1 fruit fly cellular context compared by ENCODE assay signal in genomic region chr4:180780-181179, dm6.
TF ChIP-seq lines count a peak whose summit lies in the region.

No protein-coding gene starts in this region.

TF ChIP-seq in whole organism, embryonic, 481 proteins besides CTCF, POLR2A, EP300 and RAD21 (continued from another document):
- peak; percentile 85 for TF ChIP-seq sens (GFP tag; lab: Kevin White, UChicago)
- TF ChIP-seq row (GFP tag; IDR thresholded peaks at IDR 0.05; lab: Robert Waterston, UW): peak; percentile 55; the same call in 2 of the 3 replicates
- TF ChIP-seq Trl (optimal IDR thresholded peaks at IDR 0.05; lab: Kevin White, UChicago): no peak
- no peak for TF ChIP-seq Trl (GFP tag; optimal IDR thresholded peaks at IDR 0.05; lab: Kevin White, UChicago)
- TF ChIP-seq CG9215 (GFP tag; IDR thresholded peaks at IDR 0.05; lab: Robert Waterston, UW): no peak
- no peak for TF ChIP-seq CG18476 (GFP tag; optimal IDR thresholded peaks at IDR 0.05; lab: Kevin White, UChicago)
- TF ChIP-seq Dip3 (GFP tag; optimal IDR thresholded peaks at IDR 0.05; lab: Kevin White, UChicago): no peak
- peak; percentile 15 for TF ChIP-seq pzg (GFP tag; optimal IDR thresholded peaks at IDR 0.05; lab: Kevin White, UChicago)
- TF ChIP-seq Deaf1 (tag; optimal IDR thresholded peaks at IDR 0.05; lab: Kevin White, UChicago): no peak
- TF ChIP-seq ci (GFP tag; IDR thresholded peaks at IDR 0.05; lab: Robert Waterston, UW): no peak
- peak; percentile 1 for TF ChIP-seq cg (GFP tag; optimal IDR thresholded peaks at IDR 0.05; lab: Kevin White, UChicago)
- TF ChIP-seq mld (GFP tag; IDR thresholded peaks at IDR 0.05; lab: Robert Waterston, UW; ENCODE audit: partially characterized antibody): no peak
- TF ChIP-seq CG1529 (GFP tag; optimal IDR thresholded peaks at IDR 0.05; lab: Kevin White, UChicago): no peak
- no peak for TF ChIP-seq D19A (tag; optimal IDR thresholded peaks at IDR 0.05; lab: Kevin White, UChicago)
- peak; percentile 3 for TF ChIP-seq CG2120 (GFP tag; optimal IDR thresholded peaks at IDR 0.05; lab: Kevin White, UChicago)
- TF ChIP-seq Hr51 (GFP tag; optimal IDR thresholded peaks at IDR 0.05; lab: Kevin White, UChicago): no peak
- no peak for TF ChIP-seq CG14710 (tag; optimal IDR thresholded peaks at IDR 0.05; lab: Kevin White, UChicago)
- no peak for TF ChIP-seq sna (GFP tag; IDR thresholded peaks at IDR 0.05; lab: Robert Waterston, UW; ENCODE audit: partially characterized antibody)
- no peak for TF ChIP-seq CG9727 (GFP tag; optimal IDR thresholded peaks at IDR 0.05; lab: Kevin White, UChicago)
- TF ChIP-seq CG1024 (GFP tag; IDR thresholded peaks at IDR 0.05; lab: Robert Waterston, UW): peak; percentile 84
- peak; percentile 90 for TF ChIP-seq ssp (GFP tag; IDR thresholded peaks at IDR 0.05; lab: Robert Waterston, UW)
- no peak for TF ChIP-seq CG31388 (GFP tag; optimal IDR thresholded peaks at IDR 0.05; lab: Kevin White, UChicago)
- no peak for TF ChIP-seq tx (GFP tag; optimal IDR thresholded peaks at IDR 0.05; lab: Kevin White, UChicago)
- no peak for TF ChIP-seq Hr39 (optimal IDR thresholded peaks at IDR 0.05; lab: Kevin White, UChicago)
- TF ChIP-seq Dek (tag; optimal IDR thresholded peaks at IDR 0.05; lab: Kevin White, UChicago): no peak
- no peak for TF ChIP-seq Drgx (GFP tag; IDR thresholded peaks at IDR 0.05; lab: Robert Waterston, UW)
- TF ChIP-seq da (GFP tag; optimal IDR thresholded peaks at IDR 0.05; lab: Kevin White, UChicago): no peak
- TF ChIP-seq CG31365 (tag; optimal IDR thresholded peaks at IDR 0.05; lab: Kevin White, UChicago): no peak
- TF ChIP-seq Dll (GFP tag; IDR thresholded peaks at IDR 0.05; lab: Robert Waterston, UW; ENCODE audit: partially characterized antibody): no peak
- TF ChIP-seq Myb (GFP tag; optimal IDR thresholded peaks at IDR 0.05; lab: Kevin White, UChicago): no peak
- TF ChIP-seq Camta (GFP tag; optimal IDR thresholded peaks at IDR 0.05; lab: Kevin White, UChicago): no peak
- TF ChIP-seq CG11723 (GFP tag; optimal IDR thresholded peaks at IDR 0.05; lab: Kevin White, UChicago): peak; percentile 73
- no peak for TF ChIP-seq Gsc (GFP tag; IDR thresholded peaks at IDR 0.05; lab: Robert Waterston, UW)
- TF ChIP-seq pnt (GFP tag; optimal IDR thresholded peaks at IDR 0.05; lab: Kevin White, UChicago): no peak
- no peak for TF ChIP-seq CG2116 (GFP tag; optimal IDR thresholded peaks at IDR 0.05; lab: Kevin White, UChicago)
- no peak for TF ChIP-seq CG6254 (GFP tag; optimal IDR thresholded peaks at IDR 0.05; lab: Kevin White, UChicago)
- no peak for TF ChIP-seq cas (GFP tag; IDR thresholded peaks at IDR 0.05; lab: Robert Waterston, UW)
- TF ChIP-seq eve (GFP tag; optimal IDR thresholded peaks at IDR 0.05; lab: Kevin White, UChicago): peak in 1 of 2 experiments; percentile 21
- TF ChIP-seq Dfd (GFP tag; optimal IDR thresholded peaks at IDR 0.05; lab: Kevin White, UChicago): no peak
- TF ChIP-seq her (GFP tag; optimal IDR thresholded peaks at IDR 0.05; lab: Kevin White, UChicago): no peak
- TF ChIP-seq grau (tag; optimal IDR thresholded peaks at IDR 0.05; lab: Kevin White, UChicago): no peak
- TF ChIP-seq CG34376 (GFP tag; optimal IDR thresholded peaks at IDR 0.05; lab: Kevin White, UChicago): peak; percentile 1
- TF ChIP-seq jumu (GFP tag; optimal IDR thresholded peaks at IDR 0.05; lab: Kevin White, UChicago): no peak
- TF ChIP-seq CG3995 (GFP tag; optimal IDR thresholded peaks at IDR 0.05; lab: Kevin White, UChicago): no peak
- peak; percentile 25 for TF ChIP-seq phol (tag; optimal IDR thresholded peaks at IDR 0.05; lab: Kevin White, UChicago)
- no peak for TF ChIP-seq CG34224 (GFP tag; IDR thresholded peaks at IDR 0.05; lab: Robert Waterston, UW; ENCODE audit: partially characterized antibody)
- TF ChIP-seq CG8388 (GFP tag; optimal IDR thresholded peaks at IDR 0.05; lab: Kevin White, UChicago): no peak
- TF ChIP-seq MESR4 (GFP tag; optimal IDR thresholded peaks at IDR 0.05; lab: Kevin White, UChicago): no peak
- no peak for TF ChIP-seq Dp (GFP tag; optimal IDR thresholded peaks at IDR 0.05; lab: Kevin White, UChicago)
- TF ChIP-seq gem (tag; optimal IDR thresholded peaks at IDR 0.05; lab: Kevin White, UChicago): peak; percentile 5
- no peak for TF ChIP-seq Spps (tag; optimal IDR thresholded peaks at IDR 0.05; lab: Kevin White, UChicago)
- TF ChIP-seq Xrp1 (GFP tag; IDR thresholded peaks at IDR 0.05; lab: Robert Waterston, UW): no peak
- TF ChIP-seq en (GFP tag; optimal IDR thresholded peaks at IDR 0.05; lab: Kevin White, UChicago): no peak
- no peak for TF ChIP-seq CG10565 (GFP tag; optimal IDR thresholded peaks at IDR 0.05; lab: Kevin White, UChicago)
- TF ChIP-seq sr (GFP tag; IDR thresholded peaks at IDR 0.05; lab: Robert Waterston, UW): no peak
- no peak for TF ChIP-seq jing (GFP tag; optimal IDR thresholded peaks at IDR 0.05; lab: Kevin White, UChicago)
- TF ChIP-seq Lim3 (GFP tag; IDR thresholded peaks at IDR 0.05; lab: Robert Waterston, UW): no peak
- TF ChIP-seq CG32772 (GFP tag; IDR thresholded peaks at IDR 0.05; lab: Robert Waterston, UW): no peak
- TF ChIP-seq Sry-δ (GFP tag; optimal IDR thresholded peaks at IDR 0.05; lab: Kevin White, UChicago): peak; percentile 7
- TF ChIP-seq CG15601 (tag; optimal IDR thresholded peaks at IDR 0.05; lab: Kevin White, UChicago): no peak
- no peak for TF ChIP-seq nau (GFP tag; optimal IDR thresholded peaks at IDR 0.05; lab: Kevin White, UChicago)
- TF ChIP-seq Atf3 (GFP tag; optimal IDR thresholded peaks at IDR 0.05; lab: Kevin White, UChicago): no peak
- TF ChIP-seq CG2202 (tag; optimal IDR thresholded peaks at IDR 0.05; lab: Kevin White, UChicago): no peak
- TF ChIP-seq lab (GFP tag; optimal IDR thresholded peaks at IDR 0.05; lab: Kevin White, UChicago): no peak
